Fruit fly (Drosophila melanogaster) whole organism, wandering third instar larva: ENCODE data around the gene Vps37B.

Experiments used
- Abd-B ChIP-seq: fragments of >200 bp; optimal IDR thresholded peaks from 2 replicates; lab custom pipeline; 2017; ENCODE audit warnings: missing biosample characterization, missing genetic modification characterization
- CG32264 ChIP-seq: fragments of 200-800 bp; sonication (Bioruptor generic); optimal IDR thresholded peaks from 2 replicates; lab custom pipeline; 2016; ENCODE audit warnings: missing biosample characterization, missing genetic modification characterization
- CG9705 ChIP-seq: fragments of 200-800 bp; sonication (Bioruptor generic); optimal IDR thresholded peaks from 2 replicates; lab custom pipeline; 2018; ENCODE audit warnings: missing biosample characterization, mild to moderate bottlenecking, missing genetic modification characterization
- CrebA ChIP-seq: fragments of 200-800 bp; sonication (Bioruptor generic); optimal IDR thresholded peaks from 2 replicates; lab custom pipeline; 2016; ENCODE audit warnings: missing biosample characterization, mild to moderate bottlenecking, missing genetic modification characterization, borderline replicate concordance
- Dfd ChIP-seq: fragments of >200 bp; optimal IDR thresholded peaks from 2 replicates; lab custom pipeline; 2017; ENCODE audit warnings: missing biosample characterization, missing genetic modification characterization
- Dif ChIP-seq: fragments of 200-275, 200-300 bp; sonication (Bioruptor generic); optimal IDR thresholded peaks from 2 replicates; lab custom pipeline; 2018; ENCODE audit warnings: missing biosample characterization, missing genetic modification characterization; ENCODE audit not compliant: partially characterized antibody
- GATAd ChIP-seq: sonication (Bioruptor generic); optimal IDR thresholded peaks from 2 replicates; lab custom pipeline; 2016; ENCODE audit warnings: missing biosample characterization, missing genetic modification characterization
- HLH106 ChIP-seq: fragments of 200-800 bp; optimal IDR thresholded peaks from 3 replicates; lab custom pipeline; 2019; ENCODE audit warnings: missing biosample characterization, mild to moderate bottlenecking, missing genetic modification characterization, moderate library complexity
- Hnf4 ChIP-seq: fragments of 200-800 bp; sonication (Bioruptor generic); optimal IDR thresholded peaks from 2 replicates; lab custom pipeline; 2016; ENCODE audit warnings: missing biosample characterization, mild to moderate bottlenecking, missing genetic modification characterization
- Hr78 ChIP-seq: fragments of >200 bp; optimal IDR thresholded peaks from 2 replicates; lab custom pipeline; 2017; ENCODE audit warnings: missing biosample characterization, missing genetic modification characterization
- Myc ChIP-seq: fragments of >200 bp; optimal IDR thresholded peaks from 2 replicates; lab custom pipeline; 2017
- OdsH ChIP-seq: fragments of 200-800 bp; sonication (Bioruptor generic); optimal IDR thresholded peaks from 2 replicates; lab custom pipeline; 2016; ENCODE audit warnings: missing biosample characterization, mild to moderate bottlenecking, missing genetic modification characterization
- Rel ChIP-seq, 2 experiments: fragments of 200-800 bp; sonication (Bioruptor generic) in 1 of 2; optimal IDR thresholded peaks; 2 replicates in 1 of 2; 3 replicates in 1 of 2; lab custom pipeline; 2016 to 2019; ENCODE audit warnings: mild to moderate bottlenecking in 2 of 2, missing biosample characterization in 2 of 2, missing genetic modification characterization in 2 of 2, moderate library complexity in 1 of 2
- Sp1 ChIP-seq: fragments of 200-800 bp; sonication (Bioruptor generic); optimal IDR thresholded peaks from 3 replicates; lab custom pipeline; 2019; ENCODE audit warnings: missing biosample characterization, mild to moderate bottlenecking, missing genetic modification characterization, moderate library complexity
- Vsx2 ChIP-seq: fragments of 200-300, 225-300 bp; sonication (Bioruptor generic); optimal IDR thresholded peaks from 2 replicates; lab custom pipeline; 2018; ENCODE audit warnings: missing biosample characterization, missing genetic modification characterization; ENCODE audit not compliant: partially characterized antibody
- br ChIP-seq: fragments of 200-800 bp; sonication (Bioruptor generic); optimal IDR thresholded peaks from 2 replicates; lab custom pipeline; 2016; ENCODE audit warnings: missing biosample characterization, missing genetic modification characterization
- brk ChIP-seq: fragments of 200-800 bp; sonication (Bioruptor generic); optimal IDR thresholded peaks from 2 replicates; lab custom pipeline; 2016; ENCODE audit warnings: missing biosample characterization, mild to moderate bottlenecking, missing genetic modification characterization
- dl ChIP-seq, 2 experiments: fragments of 175-275, 200-275 bp in 1 of 2; fragments of 200-275 bp in 1 of 2; sonication (Bioruptor generic); optimal IDR thresholded peaks; lab custom pipeline; 2018; ENCODE audit warnings: mild to moderate bottlenecking in 2 of 2, missing biosample characterization in 2 of 2, missing genetic modification characterization in 2 of 2, moderate library complexity in 2 of 2; ENCODE audit not compliant: partially characterized antibody in 2 of 2, insufficient read depth in 1 of 2
- dmrt93B ChIP-seq: fragments of 200-800 bp; sonication (Bioruptor generic); optimal IDR thresholded peaks from 2 replicates; lab custom pipeline; 2018; ENCODE audit warnings: missing biosample characterization, mild to moderate bottlenecking, missing genetic modification characterization
- dsf ChIP-seq: sonication (Bioruptor generic); optimal IDR thresholded peaks from 2 replicates; lab custom pipeline; 2016; ENCODE audit warnings: missing biosample characterization, missing genetic modification characterization, borderline replicate concordance
- ey ChIP-seq: fragments of 200-800 bp; sonication (Bioruptor generic); optimal IDR thresholded peaks from 2 replicates; lab custom pipeline; 2016; ENCODE audit warnings: missing biosample characterization, missing genetic modification characterization
- foxo ChIP-seq, 2 experiments: fragments of 200-800 bp; sonication (Bioruptor generic); optimal IDR thresholded peaks; 2 replicates in 1 of 2; 3 replicates in 1 of 2; lab custom pipeline; 2016 to 2017; ENCODE audit warnings: missing biosample characterization in 2 of 2, missing genetic modification characterization in 2 of 2
- fru ChIP-seq: fragments of 200-800 bp; sonication (Bioruptor generic); optimal IDR thresholded peaks from 3 replicates; lab custom pipeline; 2016; ENCODE audit warnings: missing biosample characterization, mild to moderate bottlenecking, missing genetic modification characterization
- h ChIP-seq: fragments of 200-800 bp; sonication (Bioruptor generic); optimal IDR thresholded peaks from 3 replicates; lab custom pipeline; 2016; ENCODE audit warnings: missing biosample characterization, mild to moderate bottlenecking, missing genetic modification characterization
- lola ChIP-seq: fragments of >200 bp; optimal IDR thresholded peaks from 2 replicates; lab custom pipeline; 2017; ENCODE audit warnings: missing biosample characterization, missing genetic modification characterization
- pan ChIP-seq: fragments of >200 bp; optimal IDR thresholded peaks from 2 replicates; lab custom pipeline; 2017
- psq ChIP-seq: fragments of 200-800 bp; sonication (Bioruptor generic); optimal IDR thresholded peaks from 3 replicates; lab custom pipeline; 2017; ENCODE audit warnings: missing biosample characterization, mild to moderate bottlenecking, missing genetic modification characterization, moderate library complexity
- rgr ChIP-seq: fragments of 200-800 bp; sonication (Bioruptor generic); optimal IDR thresholded peaks from 3 replicates; lab custom pipeline; 2016; ENCODE audit warnings: missing biosample characterization, mild to moderate bottlenecking, missing genetic modification characterization
- sage ChIP-seq: fragments of 200-800 bp; sonication (Bioruptor generic); optimal IDR thresholded peaks from 2 replicates; lab custom pipeline; 2016; ENCODE audit warnings: missing biosample characterization, mild to moderate bottlenecking, missing genetic modification characterization
- sv ChIP-seq: fragments of 200-800 bp; sonication (Bioruptor generic); optimal IDR thresholded peaks from 3 replicates; lab custom pipeline; 2016; ENCODE audit warnings: missing biosample characterization, missing genetic modification characterization
- tai ChIP-seq: sonication (Bioruptor generic); optimal IDR thresholded peaks from 2 replicates; lab custom pipeline; 2016; ENCODE audit warnings: missing biosample characterization, missing genetic modification characterization

The Vps37B gene

DNA sequence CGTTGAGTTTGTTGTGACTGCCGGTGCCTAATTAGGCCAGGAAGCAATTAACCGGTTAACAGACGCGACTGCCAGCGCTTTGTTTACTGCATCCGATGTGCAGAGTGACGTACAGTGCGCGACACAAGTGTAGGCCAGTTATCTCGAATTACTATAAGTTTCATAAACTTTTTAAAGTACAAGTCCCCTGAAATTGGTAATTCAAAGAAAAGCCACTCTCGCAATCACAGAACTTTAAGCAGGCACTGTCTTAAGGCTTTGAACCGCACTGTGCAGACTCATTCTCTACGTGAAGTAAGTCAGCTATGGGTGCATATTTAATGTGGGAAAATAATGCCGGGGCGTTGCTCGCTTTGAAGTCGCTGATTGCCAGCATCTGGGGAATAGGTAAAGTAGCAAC, 16.5 kb upstream of the Vps37B start:
- TF ChIP-seq Dif (GFP tag; lab: Kevin White, UChicago) (no peak), h (peak; percentile 75), lola (GFP tag; lab: Kevin White, UChicago) (no peak), ey (GFP tag; lab: Kevin White, UChicago) (peak; percentile 73), Hnf4 (GFP tag; lab: Kevin White, UChicago) (peak; percentile 58), fru (GFP tag; lab: Kevin White, UChicago) (peak; percentile 64), Abd-B (GFP tag; lab: Kevin White, UChicago) (no peak), Vsx2 (GFP tag; lab: Kevin White, UChicago) (no peak), foxo (GFP tag; optimal IDR thresholded peaks at IDR 0.05; lab: Kevin White, UChicago) (peak in 1 of 2 experiments; percentile 78), psq (peak; percentile 44), CG32264 (GFP tag; lab: Kevin White, UChicago) (peak; percentile 25), br (GFP tag; lab: Kevin White, UChicago) (peak; percentile 74), Sp1 (GFP tag; lab: Kevin White, UChicago) (peak; percentile 48), dmrt93B (GFP tag; lab: Kevin White, UChicago) (peak; percentile 19), sage (GFP tag; lab: Kevin White, UChicago) (peak; percentile 37), CrebA (GFP tag; lab: Kevin White, UChicago) (no peak), rgr (GFP tag; lab: Kevin White, UChicago) (peak; percentile 57), HLH106 (tag; lab: Kevin White, UChicago) (peak; percentile 65), OdsH (GFP tag; lab: Kevin White, UChicago) (peak; percentile 57)

DNA sequence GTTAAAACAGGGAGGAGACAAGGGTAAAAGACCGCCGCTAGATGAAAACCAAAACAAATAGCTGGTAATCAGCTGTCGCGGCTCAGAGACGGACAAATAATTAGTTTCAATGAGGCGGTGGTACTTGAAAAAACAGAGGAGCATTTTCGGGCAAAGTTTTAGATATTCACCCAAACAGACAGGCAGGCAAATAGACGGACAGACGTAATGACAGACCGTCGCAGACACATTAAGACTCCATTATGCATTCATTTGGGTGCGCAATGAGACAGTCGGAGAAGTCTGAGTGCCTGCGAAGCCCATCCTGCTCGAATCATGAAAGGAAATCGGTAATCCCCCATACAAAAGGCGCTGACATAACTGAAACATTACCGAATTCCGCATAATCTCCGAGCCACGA, 14.6 kb upstream of the Vps37B start:
- TF ChIP-seq sv (GFP tag; lab: Kevin White, UChicago) (no peak), Dif (GFP tag; lab: Kevin White, UChicago) (no peak), CrebA (GFP tag; lab: Kevin White, UChicago) (no peak), CG32264 (GFP tag; lab: Kevin White, UChicago) (no peak), fru (GFP tag; lab: Kevin White, UChicago) (no peak), br (GFP tag; lab: Kevin White, UChicago) (no peak), Sp1 (GFP tag; lab: Kevin White, UChicago) (no peak), lola (GFP tag; lab: Kevin White, UChicago) (no peak), psq (no peak), Dfd (no peak)

DNA sequence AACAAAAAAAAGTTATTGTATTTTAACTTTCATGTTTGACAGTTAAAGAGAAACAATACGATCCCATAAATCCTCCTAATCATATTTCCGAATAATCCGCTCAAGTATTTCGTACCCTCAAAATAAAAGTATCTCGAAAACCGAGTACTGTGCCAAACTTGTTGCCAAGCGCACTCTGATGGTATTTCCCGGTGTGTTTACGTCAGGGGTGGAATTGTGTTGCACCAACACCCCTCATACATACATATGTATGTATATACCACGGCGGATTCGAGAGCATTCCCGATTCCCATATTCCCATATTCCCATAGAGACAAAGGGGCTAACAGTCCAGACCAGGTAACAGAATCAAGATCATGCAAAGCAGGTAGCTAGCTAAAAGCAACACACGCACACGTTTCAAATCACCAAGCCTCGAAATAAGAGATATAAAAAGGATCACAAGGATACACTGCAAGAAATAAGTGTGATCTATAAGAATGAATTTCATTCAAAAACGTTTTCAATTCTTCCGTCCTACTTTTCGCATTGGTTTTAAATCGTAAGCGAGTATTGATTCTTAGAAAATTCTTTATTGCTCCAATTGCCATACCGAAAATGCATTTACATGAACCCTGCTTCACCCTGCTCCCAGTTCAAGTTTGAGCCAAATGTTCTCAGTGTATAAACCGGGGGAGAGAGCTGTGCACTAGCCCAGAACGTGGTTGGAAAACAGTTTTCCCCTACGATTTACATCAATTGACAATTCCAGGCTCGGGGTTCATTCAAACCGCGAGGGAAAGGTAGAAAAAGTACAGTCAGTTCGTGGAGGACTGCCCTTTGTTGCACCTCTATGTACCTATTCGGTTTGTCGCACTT, 13.8 kb upstream of the Vps37B start:
- TF ChIP-seq Dif (GFP tag; lab: Kevin White, UChicago) (no peak), Abd-B (GFP tag; lab: Kevin White, UChicago) (no peak), Hr78 (GFP tag; lab: Kevin White, UChicago) (no peak), OdsH (GFP tag; lab: Kevin White, UChicago) (peak; percentile 19), ey (GFP tag; lab: Kevin White, UChicago) (peak; percentile 14), brk (GFP tag; lab: Kevin White, UChicago) (no peak), Rel (GFP tag; optimal IDR thresholded peaks at IDR 0.05; lab: Kevin White, UChicago) (no peak), Rel (tag; optimal IDR thresholded peaks at IDR 0.05; lab: Kevin White, UChicago) (no peak), CG9705 (GFP tag; lab: Kevin White, UChicago) (no peak), GATAd (GFP tag; lab: Kevin White, UChicago) (no peak), pan (lab: Kevin White, UChicago) (no peak), rgr (GFP tag; lab: Kevin White, UChicago) (no peak), psq (no peak), dl (GFP tag; optimal IDR thresholded peaks at IDR 0.05; lab: Kevin White, UChicago; ENCODE audit: insufficient read depth in 1 of 2, partially characterized antibody in 2 of 2) (no peak), fru (GFP tag; lab: Kevin White, UChicago) (peak; percentile 48), tai (GFP tag; lab: Kevin White, UChicago) (no peak), sv (GFP tag; lab: Kevin White, UChicago) (peak; percentile 50), Sp1 (GFP tag; lab: Kevin White, UChicago) (peak; percentile 16), foxo (GFP tag; optimal IDR thresholded peaks at IDR 0.05; lab: Kevin White, UChicago) (peak in 1 of 2 experiments; percentile 66), Myc (no peak), h (peak; percentile 34), dsf (GFP tag; lab: Kevin White, UChicago) (no peak)
